Worm (Caenorhabditis elegans) whole organism, L4 larva: Measurements from ENCODE around the gene tatn-1.

Experiments
- D1046.2 ChIP-seq: fragments of 200-800 bp; sonication (Bioruptor generic); IDR thresholded peaks from 2 replicates; pipeline ENCODE4 v1.3.6; 2022; ENCODE audit warnings: missing genetic modification characterization, missing compliant biosample characterization
- F26F4.8 ChIP-seq: fragments of 200-800 bp; sonication (Bioruptor generic); conservative IDR thresholded peaks from 2 replicates; pipeline ENCODE4 v1.3.6; 2022; ENCODE audit warnings: missing genetic modification characterization, missing compliant biosample characterization
- F37D6.2 ChIP-seq: sonication (generic microtip); optimal IDR thresholded peaks from 2 replicates; lab custom pipeline; 2016; ENCODE audit warnings: mild to moderate bottlenecking, missing genetic modification characterization, missing compliant biosample characterization
- F44E2.7 ChIP-seq: fragments of 200-800 bp; sonication (Bioruptor generic); IDR thresholded peaks from 2 replicates; pipeline ENCODE4 v2.1.2; 2022; ENCODE audit warnings: missing genetic modification characterization, missing compliant biosample characterization
- T20F7.1 ChIP-seq: fragments of 200-800 bp; sonication (Bioruptor generic); optimal IDR thresholded peaks from 2 replicates; lab custom pipeline; 2018; ENCODE audit warnings: mild to moderate bottlenecking, missing genetic modification characterization, missing compliant biosample characterization
- ZK337.2 ChIP-seq: fragments of 200-800 bp; sonication (Bioruptor generic); IDR thresholded peaks from 2 replicates; pipeline ENCODE4 v1.3.6; 2022; ENCODE audit warnings: missing genetic modification reagents, missing genetic modification characterization, missing compliant biosample characterization
- aha-1 ChIP-seq: fragments of 150-350 bp; peaks from one replicate; lab custom pipeline; 2014; ENCODE audit warnings: missing biosample characterization, missing genetic modification characterization
- attf-4 ChIP-seq: sonication (generic microtip); optimal IDR thresholded peaks from 3 replicates; lab custom pipeline; 2017; ENCODE audit warnings: missing biosample characterization, missing genetic modification characterization
- ceh-20 ChIP-seq: fragments of 200-800 bp; sonication (Bioruptor generic); IDR thresholded peaks from 2 replicates; pipeline ENCODE4 v1.3.6; 2022; ENCODE audit warnings: missing genetic modification reagents, missing genetic modification characterization, missing compliant biosample characterization
- ceh-32 ChIP-seq: sonication (generic microtip); optimal IDR thresholded peaks from 2 replicates; lab custom pipeline; 2016; ENCODE audit warnings: mild to moderate bottlenecking, missing genetic modification characterization, missing compliant biosample characterization; ENCODE audit not compliant: poor library complexity
- ceh-62 ChIP-seq: sonication (generic microtip); optimal IDR thresholded peaks from 2 replicates; lab custom pipeline; 2017; ENCODE audit warnings: missing biosample characterization, missing genetic modification characterization
- ceh-82 ChIP-seq: sonication (generic microtip); optimal IDR thresholded peaks from 2 replicates; lab custom pipeline; 2017; ENCODE audit warnings: missing biosample characterization, missing genetic modification characterization
- ces-1 ChIP-seq: fragments of 150-350 bp; sonication (generic microtip); optimal IDR thresholded peaks from 4 replicates; lab custom pipeline; 2014; ENCODE audit warnings: missing biosample characterization, missing genetic modification reagents, missing genetic modification characterization
- dmd-6 ChIP-seq: fragments of 200-800 bp; sonication (Bioruptor generic); IDR thresholded peaks from 2 replicates; pipeline ENCODE4 v1.3.6; 2022; ENCODE audit warnings: missing genetic modification reagents, missing genetic modification characterization, missing compliant biosample characterization
- dmd-8 ChIP-seq: fragments of 200-800 bp; sonication (Bioruptor generic); IDR thresholded peaks from 2 replicates; pipeline ENCODE4 v1.3.6; 2022; ENCODE audit warnings: missing genetic modification characterization, missing compliant biosample characterization
- dpl-1 ChIP-seq: fragments of 150-350 bp; optimal IDR thresholded peaks from 2 replicates; lab custom pipeline; 2014; ENCODE audit warnings: missing biosample characterization, missing genetic modification reagents, missing genetic modification characterization
- dve-1 ChIP-seq: sonication (generic microtip); optimal IDR thresholded peaks from 2 replicates; lab custom pipeline; 2017; ENCODE audit warnings: antibody characterized with exemption, mild to moderate bottlenecking, missing genetic modification characterization, missing compliant biosample characterization; ENCODE audit not compliant: insufficient read depth
- egl-27 ChIP-seq: sonication (generic microtip); optimal IDR thresholded peaks from 3 replicates; lab custom pipeline; 2017; ENCODE audit warnings: missing biosample characterization, missing genetic modification reagents, missing genetic modification characterization
- fos-1 ChIP-seq: fragments of 150-350 bp; optimal IDR thresholded peaks from 2 replicates; lab custom pipeline; 2014; ENCODE audit warnings: missing biosample characterization, missing genetic modification characterization
- gei-8 ChIP-seq: fragments of 200-800 bp; sonication (Bioruptor generic); optimal IDR thresholded peaks from 2 replicates; lab custom pipeline; 2018; ENCODE audit warnings: mild to moderate bottlenecking, missing genetic modification characterization, missing compliant biosample characterization
- hif-1 ChIP-seq, 2 experiments: sonication (generic microtip); optimal IDR thresholded peaks; 2 replicates each; lab custom pipeline; 2016 to 2017; ENCODE audit warnings: missing compliant biosample characterization in 2 of 2, missing genetic modification characterization in 2 of 2, missing genetic modification reagents in 2 of 2, missing genotype in 2 of 2, mild to moderate bottlenecking in 1 of 2
- hlh-11 ChIP-seq: fragments of 200-800 bp; sonication (Bioruptor generic); optimal IDR thresholded peaks from 2 replicates; lab custom pipeline; 2018; ENCODE audit warnings: mild to moderate bottlenecking, missing genetic modification characterization, missing compliant biosample characterization
- hmg-1.1 ChIP-seq: fragments of 200-800 bp; sonication (Bioruptor generic); IDR thresholded peaks from 2 replicates; pipeline ENCODE4 v1.3.6; 2022; ENCODE audit warnings: missing genetic modification reagents, missing genetic modification characterization, missing compliant biosample characterization
- jun-1 ChIP-seq: fragments of 150-350 bp; optimal IDR thresholded peaks from 2 replicates; lab custom pipeline; 2014; ENCODE audit warnings: missing biosample characterization, missing genetic modification reagents, missing genetic modification characterization
- lin-13 ChIP-seq: fragments of 150-350 bp; optimal IDR thresholded peaks from 2 replicates; lab custom pipeline; 2014; ENCODE audit warnings: missing biosample characterization, missing genetic modification reagents, missing genetic modification characterization
- lin-15B ChIP-seq: fragments of 150-350 bp; sonication (generic microtip); optimal IDR thresholded peaks from 3 replicates; lab custom pipeline; 2014; ENCODE audit warnings: missing biosample characterization, missing genetic modification characterization
- lin-38 ChIP-seq: fragments of 200-800 bp; sonication (Bioruptor generic); IDR thresholded peaks from 2 replicates; pipeline ENCODE4 v1.3.6; 2022; ENCODE audit warnings: missing genetic modification reagents, missing genetic modification characterization, missing compliant biosample characterization
- lir-3 ChIP-seq: sonication (generic microtip); optimal IDR thresholded peaks from 2 replicates; lab custom pipeline; 2016; ENCODE audit warnings: mild to moderate bottlenecking, missing genetic modification characterization, missing compliant biosample characterization
- lsy-2 ChIP-seq, 2 experiments: fragments of 150-350 bp in 1 of 2; sonication (generic microtip) in 1 of 2; optimal IDR thresholded peaks; 2 replicates each; lab custom pipeline; 2014 to 2017; ENCODE audit warnings: missing biosample characterization in 2 of 2, missing genetic modification characterization in 2 of 2
- madf-5 ChIP-seq, 2 experiments: fragments of 200-800 bp; sonication (Bioruptor generic); IDR thresholded peaks; 2 replicates each; pipeline ENCODE4 v1.3.6; 2022; ENCODE audit warnings: missing compliant biosample characterization in 2 of 2, missing genetic modification characterization in 2 of 2
- mes-2 ChIP-seq: sonication (generic microtip); optimal IDR thresholded peaks from 2 replicates; lab custom pipeline; 2016; ENCODE audit warnings: missing genotype, mild to moderate bottlenecking, missing genetic modification characterization, missing compliant biosample characterization; ENCODE audit not compliant: poor library complexity, severe bottlenecking
- mxl-3 ChIP-seq: fragments of 200-800 bp; sonication (Bioruptor generic); optimal IDR thresholded peaks from 2 replicates; lab custom pipeline; 2018; ENCODE audit warnings: mild to moderate bottlenecking, missing genetic modification characterization, missing compliant biosample characterization
- nhr-11 ChIP-seq: fragments of 150-350 bp; optimal IDR thresholded peaks from 2 replicates; lab custom pipeline; 2014; ENCODE audit warnings: missing biosample characterization, missing genetic modification characterization
- nhr-111 ChIP-seq: fragments of 200-800 bp; sonication (Bioruptor generic); optimal IDR thresholded peaks from 2 replicates; lab custom pipeline; 2018; ENCODE audit warnings: mild to moderate bottlenecking, missing genetic modification characterization, missing compliant biosample characterization
- nhr-25 ChIP-seq: sonication (generic microtip); optimal IDR thresholded peaks from 2 replicates; lab custom pipeline; 2017; ENCODE audit warnings: missing genetic modification characterization, mild to moderate bottlenecking, missing compliant biosample characterization, antibody characterized with exemption, moderate library complexity, borderline replicate concordance; ENCODE audit not compliant: insufficient read depth
- nhr-28 ChIP-seq: fragments of 150-350 bp; optimal IDR thresholded peaks from 2 replicates; lab custom pipeline; 2014; ENCODE audit warnings: missing biosample characterization, missing genetic modification characterization
- nhr-48 ChIP-seq: sonication (generic microtip); optimal IDR thresholded peaks from 2 replicates; lab custom pipeline; 2016; ENCODE audit warnings: mild to moderate bottlenecking, missing genetic modification characterization, missing compliant biosample characterization
- nhr-77 ChIP-seq: fragments of 150-350 bp; optimal IDR thresholded peaks from 2 replicates; lab custom pipeline; 2014; ENCODE audit warnings: missing biosample characterization, missing genetic modification characterization
- pha-4 ChIP-seq, 2 experiments: fragments of 150-350 bp in 1 of 2; fragments of 200-800 bp in 1 of 2; sonication (Bioruptor generic) in 1 of 2; IDR thresholded peaks in 1 of 2; optimal IDR thresholded peaks in 1 of 2; 2 replicates each; pipeline versions ENCODE4 v1.3.6 to Lab custom; 2014 to 2022; ENCODE audit warnings: missing genetic modification characterization in 2 of 2, missing genetic modification reagents in 2 of 2, missing biosample characterization in 1 of 2, missing compliant biosample characterization in 1 of 2
- php-3 ChIP-seq: fragments of 200-800 bp; sonication (Bioruptor generic); IDR thresholded peaks from 2 replicates; pipeline ENCODE4 v1.3.6; 2022; ENCODE audit warnings: missing genetic modification reagents, missing genetic modification characterization, missing compliant biosample characterization
- saeg-2 ChIP-seq: fragments of 200-800 bp; sonication (Bioruptor generic); IDR thresholded peaks from 2 replicates; pipeline ENCODE4 v1.3.6; 2022; ENCODE audit warnings: missing genetic modification reagents, missing genetic modification characterization, missing compliant biosample characterization
- sdz-12 ChIP-seq: fragments of 200-800 bp; sonication (Bioruptor generic); optimal IDR thresholded peaks from 2 replicates; lab custom pipeline; 2018; ENCODE audit warnings: mild to moderate bottlenecking, missing genetic modification characterization, missing compliant biosample characterization
- set-16 ChIP-seq: fragments of 200-800 bp; sonication (Bioruptor generic); IDR thresholded peaks from 2 replicates; pipeline ENCODE4 v1.3.6; 2022; ENCODE audit warnings: missing genetic modification reagents, missing genetic modification characterization, missing compliant biosample characterization
- tag-97 ChIP-seq: fragments of 200-800 bp; sonication (Bioruptor generic); IDR thresholded peaks from 2 replicates; pipeline ENCODE4 v1.3.6; 2022; ENCODE audit warnings: missing genetic modification characterization, missing compliant biosample characterization
- tra-1 ChIP-seq: fragments of 200-800 bp; sonication (Bioruptor generic); IDR thresholded peaks from 2 replicates; pipeline ENCODE4 v1.3.6; 2022; ENCODE audit warnings: missing genetic modification reagents, missing genetic modification characterization, missing compliant biosample characterization
- unc-62 ChIP-seq, 3 experiments: fragments of 150-350 bp in 1 of 3; sonication (generic microtip); optimal IDR thresholded peaks in 2 of 3; peaks in 1 of 3; 1 replicate in 1 of 3; 2 replicates in 2 of 3; lab custom pipeline; 2014 to 2017; ENCODE audit warnings: missing biosample characterization in 3 of 3, missing genetic modification characterization in 3 of 3, missing genetic modification reagents in 3 of 3, missing genotype in 1 of 3
- vab-7 ChIP-seq: fragments of 200-800 bp; sonication (Bioruptor generic); IDR thresholded peaks from 2 replicates; pipeline ENCODE4 v1.3.6; 2022; ENCODE audit warnings: missing genetic modification reagents, missing genetic modification characterization, missing compliant biosample characterization
- zfp-2 ChIP-seq: sonication (generic microtip); optimal IDR thresholded peaks from 2 replicates; lab custom pipeline; 2016; ENCODE audit warnings: mild to moderate bottlenecking, missing genetic modification characterization, missing compliant biosample characterization
- ztf-7 ChIP-seq: fragments of 150-350 bp; optimal IDR thresholded peaks from 2 replicates; lab custom pipeline; 2014; ENCODE audit warnings: missing biosample characterization, missing genetic modification characterization

tatn-1 gene

ce11 chrX:14841030-14841429, 50.2 kb downstream of the tatn-1 start:
- TF ChIP-seq unc-62 (GFP tag; optimal IDR thresholded peaks at IDR 0.05 in 1 of 2; lab: Kevin White, UChicago) (peak in 1 of 2 experiments; percentile 99), unc-62 (tag; optimal IDR thresholded peaks at IDR 0.05; lab: Kevin White, UChicago) (peak; percentile 38), nhr-25 (tag; lab: Kevin White, UChicago) (peak; percentile 38), gei-8 (no peak), sdz-12 (GFP tag; lab: Kevin White, UChicago) (no peak), dpl-1 (GFP tag; lab: Kevin White, UChicago) (peak; percentile 75), php-3 (no peak), ceh-20 (GFP tag; lab: Robert Waterston, UW) (peak; percentile 67; the same call in 1 of the 2 replicates), mxl-3 (peak; percentile 74), ZK337.2 (GFP tag; lab: Robert Waterston, UW) (no peak), hmg-1.1 (GFP tag; lab: Robert Waterston, UW) (peak; percentile 94), tag-97 (no peak), D1046.2 (GFP tag; lab: Robert Waterston, UW) (no peak), hif-1 (tag; optimal IDR thresholded peaks at IDR 0.05; lab: Kevin White, UChicago) (peak in 1 of 2 experiments; percentile 84), nhr-77 (tag; lab: Kevin White, UChicago) (peak; percentile 85), hlh-11 (tag; lab: Kevin White, UChicago) (peak; percentile 93), F26F4.8 (GFP tag; lab: Robert Waterston, UW) (no peak), zfp-2 (tag; lab: Kevin White, UChicago) (no peak), ztf-7 (tag; lab: Kevin White, UChicago) (peak; percentile 36), lin-13 (peak; percentile 70), nhr-111 (GFP tag; lab: Kevin White, UChicago) (no peak), saeg-2 (GFP tag; lab: Robert Waterston, UW) (0 out of 2 replicates have a peak, but pooled peaks have one; percentile 22), T20F7.1 (GFP tag; lab: Kevin White, UChicago) (peak; percentile 60), set-16 (peak; percentile 64; the same call in 1 of the 2 replicates), F37D6.2 (tag; lab: Kevin White, UChicago) (peak; percentile 84), nhr-48 (tag; lab: Kevin White, UChicago) (peak; percentile 67), attf-4 (no peak), ceh-32 (peak; percentile 49), madf-5 (GFP tag; IDR thresholded peaks at IDR 0.05; lab: Robert Waterston, UW) (no peak), ceh-62 (no peak), dve-1 (peak; percentile 87), lin-15B (tag; lab: Kevin White, UChicago) (no peak), dmd-6 (GFP tag; lab: Robert Waterston, UW) (peak; percentile 85), F44E2.7 (no peak), egl-27 (tag; lab: Kevin White, UChicago) (peak; percentile 63), ceh-82 (no peak), vab-7 (GFP tag; lab: Robert Waterston, UW) (peak; percentile 50), ces-1 (GFP tag; lab: Kevin White, UChicago) (peak; percentile 24), aha-1 (tag; lab: Kevin White, UChicago) (peak; percentile 99), jun-1 (peak; percentile 60), nhr-28 (tag; lab: Kevin White, UChicago) (peak; percentile 90), nhr-11 (tag; lab: Kevin White, UChicago) (peak; percentile 87), lin-38 (GFP tag; lab: Robert Waterston, UW) (peak; percentile 49), fos-1 (tag; lab: Kevin White, UChicago) (no peak), pha-4 (GFP tag; IDR thresholded peaks at IDR 0.05; lab: Robert Waterston, UW) (peak; percentile 59; the same call in 1 of the 2 replicates), pha-4 (tag; optimal IDR thresholded peaks at IDR 0.05; lab: Kevin White, UChicago) (peak; percentile 97), dmd-8 (no peak), lir-3 (tag; lab: Kevin White, UChicago) (no peak), tra-1 (GFP tag; lab: Robert Waterston, UW) (no peak), lsy-2 (tag; optimal IDR thresholded peaks at IDR 0.05; lab: Kevin White, UChicago) (peak; percentile 68 to 86), mes-2 (tag; lab: Kevin White, UChicago) (peak; percentile 84)
